Worm (Caenorhabditis elegans) whole organism, midembryonic: Measurements from ENCODE around the gene mspn-1.

Experiments
- T22C8.4 ChIP-seq: fragments of 200-800 bp; sonication (Bioruptor generic); IDR thresholded peaks from 2 replicates; pipeline ENCODE4 v1.3.6; 2022; ENCODE audit warnings: missing genetic modification characterization, missing compliant biosample characterization
- cog-1 ChIP-seq: sonication (generic microtip); optimal IDR thresholded peaks from 2 replicates; lab custom pipeline; 2016; ENCODE audit warnings: missing genetic modification characterization, missing compliant biosample characterization
- flt-1 ChIP-seq: fragments of 200-800 bp; sonication (Bioruptor generic); IDR thresholded peaks from 2 replicates; pipeline ENCODE4 v1.3.6; 2022; ENCODE audit warnings: missing genetic modification characterization, missing compliant biosample characterization
- klf-2 ChIP-seq: fragments of 200-800 bp; sonication (Bioruptor generic); conservative IDR thresholded peaks from 2 replicates; pipeline ENCODE4 v1.3.6; 2022; ENCODE audit warnings: missing genetic modification reagents, missing genetic modification characterization, missing compliant biosample characterization
- med-1 ChIP-seq: sonication (generic microtip); optimal IDR thresholded peaks from 2 replicates; lab custom pipeline; 2017; ENCODE audit warnings: missing genetic modification characterization, mild to moderate bottlenecking, missing compliant biosample characterization, antibody characterized with exemption, missing genetic modification reagents; ENCODE audit not compliant: insufficient read depth
- ref-1 ChIP-seq: fragments of 200-800 bp; sonication (Bioruptor generic); conservative IDR thresholded peaks from 2 replicates; pipeline ENCODE4 v1.3.6; 2022; ENCODE audit warnings: missing genetic modification reagents, missing genetic modification characterization, missing compliant biosample characterization
- tab-1 ChIP-seq: fragments of 200-800 bp; sonication (Bioruptor generic); IDR thresholded peaks from 2 replicates; pipeline ENCODE4 v1.3.6; 2022; ENCODE audit warnings: missing genetic modification characterization, missing compliant biosample characterization
- ztf-23 ChIP-seq: fragments of 200-800 bp; sonication (Bioruptor generic); IDR thresholded peaks from 2 replicates; pipeline ENCODE4 v1.3.6; 2022; ENCODE audit warnings: missing genetic modification reagents, missing genetic modification characterization, missing compliant biosample characterization
- ztf-29 ChIP-seq: fragments of 200-800 bp; sonication (Bioruptor generic); IDR thresholded peaks from 2 replicates; pipeline ENCODE4 v1.3.6; 2022; ENCODE audit warnings: missing genetic modification reagents, missing genetic modification characterization, missing compliant biosample characterization

The mspn-1 gene

DNA sequence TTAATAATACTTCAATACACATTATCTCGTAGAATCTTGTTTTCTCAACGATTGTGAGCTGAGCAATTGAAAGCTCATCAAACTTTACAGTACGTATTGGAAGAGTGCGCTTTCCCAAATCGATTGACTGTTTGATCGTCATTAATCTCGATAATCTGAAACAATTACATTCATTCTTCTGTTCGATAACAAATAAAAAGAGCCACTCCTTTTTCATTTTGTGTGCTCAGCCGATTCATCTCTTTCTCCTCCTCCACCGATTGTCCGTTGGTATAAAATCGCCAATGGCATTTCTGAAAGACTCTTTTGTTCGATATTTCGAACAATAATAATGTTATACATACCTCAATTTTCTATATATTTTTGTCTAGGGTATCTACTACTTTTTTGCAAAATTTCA lies 46.0 kb downstream of the mspn-1 start, which contains the start of gene nas-12:
Gene nas-12 (plus strand): TSS at position 301 of the 400 bp plus-strand sequence.
- TF ChIP-seq klf-2 (GFP tag; lab: Robert Waterston, UW) (no peak), cog-1 (tag; lab: Kevin White, UChicago) (no peak), ztf-23 (GFP tag; lab: Robert Waterston, UW) (no peak), med-1 (no peak), ztf-29 (GFP tag; lab: Robert Waterston, UW) (no peak), ref-1 (no peak), tab-1 (GFP tag; lab: Robert Waterston, UW) (no peak), T22C8.4 (GFP tag; lab: Robert Waterston, UW) (no peak)

DNA sequence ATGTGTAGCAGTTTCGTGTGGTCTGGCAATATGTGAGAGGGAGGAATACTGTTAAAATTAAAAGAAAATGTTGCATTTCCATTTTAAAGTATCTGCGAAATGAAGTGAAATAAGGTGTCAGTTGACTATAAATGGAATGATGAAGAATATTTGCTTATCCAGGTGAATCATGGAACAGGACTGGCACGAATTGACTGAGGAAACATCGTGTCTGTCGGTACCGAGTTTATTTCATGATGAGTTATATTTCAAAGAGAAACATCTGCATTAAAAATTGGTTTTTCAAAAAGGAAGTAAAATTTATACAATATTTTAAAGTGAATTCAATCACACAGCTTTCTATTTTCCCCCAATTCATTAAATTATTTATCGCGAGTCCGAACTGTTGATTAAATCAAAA lies 49.8 kb downstream of the mspn-1 start, which contains the start of gene F01G10.6:
Gene F01G10.6 (minus strand): TSS at position 101 of the 400 bp plus-strand sequence.
- TF ChIP-seq med-1 (no peak), ztf-23 (GFP tag; lab: Robert Waterston, UW) (no peak), cog-1 (tag; lab: Kevin White, UChicago) (no peak), klf-2 (GFP tag; lab: Robert Waterston, UW) (no peak), flt-1 (GFP tag; lab: Robert Waterston, UW) (no peak)
